Worm (Caenorhabditis elegans): ENCODE measurements around the gene oac-50.

The oac-50 gene

ce11 chrV:9058627-9059026 is 14.7 kb downstream of the oac-50 start, which contains the start of gene C25E10.11:
TSS of gene C25E10.11 (minus strand) at chrV:9058727.
- TF ChIP-seq nhr-43 (tag; optimal IDR thresholded peaks at IDR 0.05; ENCODE audit: poor library complexity, severe bottlenecking) (no peak), unc-62 (GFP tag; optimal IDR thresholded peaks at IDR 0.05) (no peak), nhr-25 (tag; optimal IDR thresholded peaks at IDR 0.05) (no peak), nhr-76 (tag; optimal IDR thresholded peaks at IDR 0.05) (no peak), ztf-11 (tag; optimal IDR thresholded peaks at IDR 0.05) (no peak), ZK546.5 (tag; optimal IDR thresholded peaks at IDR 0.05) (no peak), tbx-2 (tag; optimal IDR thresholded peaks at IDR 0.05) (no peak)

ce11 chrV:9056253-9056652 is 17.1 kb downstream of the oac-50 start, which contains the start of gene C25E10.10:
TSS of gene C25E10.10 (minus strand) at chrV:9056353.
- TF ChIP-seq unc-39 (tag; optimal IDR thresholded peaks at IDR 0.05) (no peak), elt-1 (tag; optimal IDR thresholded peaks at IDR 0.05) (no peak)

- no peak for TF ChIP-seq nhr-23 (tag; optimal IDR thresholded peaks at IDR 0.05)
- TF ChIP-seq nhr-11 (tag; optimal IDR thresholded peaks at IDR 0.05) = peak; percentile 47
- no peak for TF ChIP-seq ama-1 (optimal IDR thresholded peaks at IDR 0.05)
Measured at ce11 chrV:9055644-9056043, 17.7 kb downstream of the oac-50 start.

ce11 chrV:9054771-9055170 is 18.6 kb downstream of the oac-50 start, which contains the start of gene swm-1:
TSS of gene swm-1 (minus strand) at chrV:9054871.
- TF ChIP-seq ceh-28 (tag; optimal IDR thresholded peaks at IDR 0.05) (no peak), fos-1 (tag; optimal IDR thresholded peaks at IDR 0.05) (no peak), skn-1 (tag; optimal IDR thresholded peaks at IDR 0.05) (no peak), nhr-23 (tag; optimal IDR thresholded peaks at IDR 0.05) (no peak), hmg-11 (tag; optimal IDR thresholded peaks at IDR 0.05) (no peak), fkh-2 (tag; optimal IDR thresholded peaks at IDR 0.05) (no peak), pha-4 (tag; optimal IDR thresholded peaks at IDR 0.05) (no peak), ceh-82 (tag; optimal IDR thresholded peaks at IDR 0.05) (no peak), mdl-1 (tag; optimal IDR thresholded peaks at IDR 0.05) (no peak), elt-3 (tag; optimal IDR thresholded peaks at IDR 0.05) (no peak), elt-1 (tag; optimal IDR thresholded peaks at IDR 0.05) (no peak), pqm-1 (tag; optimal IDR thresholded peaks at IDR 0.05) (no peak), zag-1 (tag; optimal IDR thresholded peaks at IDR 0.05) (no peak), ZK546.5 (tag; optimal IDR thresholded peaks at IDR 0.05) (no peak), nhr-11 (tag; optimal IDR thresholded peaks at IDR 0.05) (no peak)

DNA sequence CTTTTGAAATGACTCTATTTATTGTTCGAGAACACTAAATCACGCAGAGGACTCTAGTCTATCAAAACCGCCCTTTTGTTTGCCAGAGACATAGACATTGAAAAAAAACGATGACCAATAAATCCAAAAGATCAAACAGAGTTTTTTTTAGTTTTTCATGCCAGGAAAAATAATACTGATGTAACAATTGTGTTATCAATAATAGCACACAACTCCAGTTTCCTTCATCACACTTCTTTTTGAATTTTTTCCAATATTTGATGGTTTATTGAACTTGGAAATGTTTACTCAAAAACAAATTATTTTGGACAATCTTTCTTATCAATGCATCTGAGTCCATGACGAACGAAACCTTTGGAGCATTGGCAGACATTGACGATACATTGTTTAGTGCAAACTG is 19.4 kb downstream of the oac-50 start, which contains the start of gene C25E10.8:
C25E10.8 (minus strand) TSS at position 101 of the 400 bp plus-strand sequence.
- TF ChIP-seq ceh-82 (tag; optimal IDR thresholded peaks at IDR 0.05) = no peak
- TF ChIP-seq hmg-11 (tag; optimal IDR thresholded peaks at IDR 0.05) = no peak
- TF ChIP-seq fkh-2 (tag; optimal IDR thresholded peaks at IDR 0.05) = no peak
- no peak for TF ChIP-seq fos-1 (tag; optimal IDR thresholded peaks at IDR 0.05)
- no peak for TF ChIP-seq tbx-2 (tag; optimal IDR thresholded peaks at IDR 0.05)
- no peak for TF ChIP-seq lsy-12 (tag; optimal IDR thresholded peaks at IDR 0.05)
- no peak for TF ChIP-seq unc-39 (tag; optimal IDR thresholded peaks at IDR 0.05)
- no peak for TF ChIP-seq nhr-77 (tag; optimal IDR thresholded peaks at IDR 0.05)
- no peak for TF ChIP-seq ztf-11 (tag; optimal IDR thresholded peaks at IDR 0.05)
- no peak for TF ChIP-seq nhr-76 (tag; optimal IDR thresholded peaks at IDR 0.05)
- TF ChIP-seq elt-3 (tag; optimal IDR thresholded peaks at IDR 0.05) = no peak
- TF ChIP-seq mdl-1 (tag; optimal IDR thresholded peaks at IDR 0.05) = no peak
- TF ChIP-seq ceh-9 (tag; optimal IDR thresholded peaks at IDR 0.05) = no peak
- no peak for TF ChIP-seq jun-1 (tag; optimal IDR thresholded peaks at IDR 0.05)
- TF ChIP-seq daf-12 (tag; optimal IDR thresholded peaks at IDR 0.05) = no peak
- TF ChIP-seq nhr-11 (tag; optimal IDR thresholded peaks at IDR 0.05) = no peak
- TF ChIP-seq fkh-10 (GFP tag; optimal IDR thresholded peaks at IDR 0.05) = no peak
- no peak for TF ChIP-seq pqm-1 (tag; optimal IDR thresholded peaks at IDR 0.05)
- TF ChIP-seq lin-39 (tag; optimal IDR thresholded peaks at IDR 0.05) = no peak

ce11 chrV:9053235-9053634 is 20.1 kb downstream of the oac-50 start:
- TF ChIP-seq jun-1 (tag; optimal IDR thresholded peaks at IDR 0.05) = no peak
- no peak for TF ChIP-seq fkh-10 (GFP tag; optimal IDR thresholded peaks at IDR 0.05)
- no peak for TF ChIP-seq lin-39 (tag; optimal IDR thresholded peaks at IDR 0.05)
- TF ChIP-seq mdl-1 (tag; optimal IDR thresholded peaks at IDR 0.05) = no peak
- no peak for TF ChIP-seq aly-2 (tag; optimal IDR thresholded peaks at IDR 0.05)
- TF ChIP-seq sea-2 (GFP tag; optimal IDR thresholded peaks at IDR 0.05) = no peak
- TF ChIP-seq egl-5 (tag; optimal IDR thresholded peaks at IDR 0.05) = no peak
- TF ChIP-seq ceh-28 (tag; optimal IDR thresholded peaks at IDR 0.05) = no peak
- TF ChIP-seq elt-2 (tag; optimal IDR thresholded peaks at IDR 0.05) = no peak
- no peak for TF ChIP-seq mml-1 (tag; optimal IDR thresholded peaks at IDR 0.05)
